Fruit fly (Drosophila melanogaster): ENCODE measurements around the gene CG3386.

Gene CG3386

DNA sequence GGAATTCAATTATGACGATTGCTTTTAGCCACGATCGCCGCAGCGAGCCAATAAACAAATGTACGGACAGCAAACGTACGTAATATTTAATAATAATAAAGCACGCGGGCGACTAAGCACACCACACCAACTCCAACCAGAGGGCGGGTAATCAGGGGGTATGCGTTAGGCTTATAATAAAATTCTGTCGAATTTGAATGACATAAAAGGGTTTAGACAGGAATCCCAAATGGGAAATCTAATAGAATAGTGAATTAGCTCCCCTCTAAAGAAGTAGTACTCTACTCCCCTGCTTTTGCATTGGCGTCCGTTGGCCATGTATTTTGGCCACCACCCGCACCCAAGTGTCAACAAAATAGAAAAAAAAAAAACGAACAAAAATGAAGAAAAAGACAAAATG, 40.1 kb upstream of the CG3386 start (continued):
- TF ChIP-seq dm (GFP tag; optimal IDR thresholded peaks at IDR 0.05) (no peak), croc (GFP tag; conservative IDR thresholded peaks at IDR 0.05) (no peak), Hey (tag; optimal IDR thresholded peaks at IDR 0.05) (no peak), CG17829 (tag; optimal IDR thresholded peaks at IDR 0.05) (no peak), CG31388 (GFP tag; optimal IDR thresholded peaks at IDR 0.05) (no peak), CG1832 (GFP tag; optimal IDR thresholded peaks at IDR 0.05) (no peak), chn (GFP tag; optimal IDR thresholded peaks at IDR 0.05) (no peak), Stat92E (GFP tag; optimal IDR thresholded peaks at IDR 0.05) (no peak), CG8359 (GFP tag; optimal IDR thresholded peaks at IDR 0.05; ENCODE audit: borderline replicate concordance) (no peak), CG7372 (GFP tag; IDR thresholded peaks at IDR 0.05) (0 out of 2 replicates have a peak, but pooled peaks have one; percentile 9), Ravus (GFP tag; IDR thresholded peaks at IDR 0.05) (no peak), CG3838 (GFP tag; optimal IDR thresholded peaks at IDR 0.05) (no peak), lola (GFP tag; optimal IDR thresholded peaks at IDR 0.05) (no peak), Hr51 (GFP tag; optimal IDR thresholded peaks at IDR 0.05) (peak in 1 of 2 experiments; percentile 28), CG1792 (GFP tag; optimal IDR thresholded peaks at IDR 0.05) (no peak), vfl (GFP tag; optimal IDR thresholded peaks at IDR 0.05) (no peak), sob (GFP tag; IDR thresholded peaks at IDR 0.05) (peak; percentile 49; the same call in 1 of the 2 replicates), hb (GFP tag; IDR thresholded peaks at IDR 0.05; ENCODE audit: partially characterized antibody) (peak; percentile 36; the same call in 1 of the 3 replicates), E2f2 (GFP tag; IDR thresholded peaks at IDR 0.05) (no peak), org-1 (GFP tag; optimal IDR thresholded peaks at IDR 0.05) (no peak), CG1603 (tag; optimal IDR thresholded peaks at IDR 0.05) (peak; percentile 28), ara (GFP tag; IDR thresholded peaks at IDR 0.05) (peak; percentile 20; the same call in 1 of the 2 replicates), knrl (GFP tag; IDR thresholded peaks at IDR 0.05; ENCODE audit: partially characterized antibody) (no peak), CG17912 (GFP tag; optimal IDR thresholded peaks at IDR 0.05) (no peak), tup (GFP tag; optimal IDR thresholded peaks at IDR 0.05) (no peak), Bteb2 (GFP tag; optimal IDR thresholded peaks at IDR 0.05) (no peak), Nf-YB (GFP tag; optimal IDR thresholded peaks at IDR 0.05) (no peak), CG2678 (tag; optimal IDR thresholded peaks at IDR 0.05) (peak; percentile 30), HHEX (GFP tag; optimal IDR thresholded peaks at IDR 0.05) (no peak), ap (GFP tag; IDR thresholded peaks at IDR 0.05) (0 out of 2 replicates have a peak, but pooled peaks have one; percentile 20), Xbp1 (GFP tag; optimal IDR thresholded peaks at IDR 0.05) (no peak), CG17328 (GFP tag; IDR thresholded peaks at IDR 0.05) (peak; percentile 43; the same call in 1 of the 2 replicates), nmo (GFP tag; optimal IDR thresholded peaks at IDR 0.05) (no peak), CG30403 (GFP tag; optimal IDR thresholded peaks at IDR 0.05) (no peak), crp (GFP tag; optimal IDR thresholded peaks at IDR 0.05) (no peak), CG12071 (GFP tag; optimal IDR thresholded peaks at IDR 0.05) (peak; percentile 5), ind (GFP tag; optimal IDR thresholded peaks at IDR 0.05) (peak; percentile 14), Fer1 (GFP tag; optimal IDR thresholded peaks at IDR 0.05) (peak; percentile 5), PHDP (tag; optimal IDR thresholded peaks at IDR 0.05) (no peak)

DNA sequence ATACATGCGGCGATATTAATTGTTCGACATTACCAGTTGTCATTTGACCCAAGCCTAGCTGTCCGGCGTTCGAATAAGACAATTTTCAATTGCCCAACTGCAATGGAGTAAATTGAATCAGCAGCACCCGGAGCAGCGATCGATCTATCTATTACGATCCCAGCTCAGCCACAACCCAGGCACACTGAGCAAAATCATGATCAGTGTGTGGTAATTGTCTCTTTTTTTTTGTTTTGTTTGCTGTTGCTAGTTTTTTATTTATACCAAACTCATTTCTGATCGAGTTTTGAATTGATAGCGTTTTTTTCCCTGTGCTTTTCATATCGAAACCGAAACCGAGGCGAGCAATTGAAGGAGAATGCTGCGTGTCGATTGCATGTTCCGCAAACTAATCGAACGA, 39.6 kb upstream of the CG3386 start:
- TF ChIP-seq pfk (GFP tag; optimal IDR thresholded peaks at IDR 0.05) (no peak), chinmo (GFP tag; IDR thresholded peaks at IDR 0.05; ENCODE audit: partially characterized antibody) (no peak), chm (GFP tag; IDR thresholded peaks at IDR 0.05) (peak; percentile 20; the same call in 1 of the 2 replicates), Xrp1 (GFP tag; IDR thresholded peaks at IDR 0.05) (peak; percentile 37; the same call in 1 of the 2 replicates), gem (tag; optimal IDR thresholded peaks at IDR 0.05) (peak; percentile 12), Mrtf (GFP tag; IDR thresholded peaks at IDR 0.05) (no peak), z (GFP tag; IDR thresholded peaks at IDR 0.05) (no peak), usp (GFP tag; optimal IDR thresholded peaks at IDR 0.05) (no peak), lilli (GFP tag; optimal IDR thresholded peaks at IDR 0.05) (no peak), gsb-n (tag; optimal IDR thresholded peaks at IDR 0.05) (no peak), Sin3A (optimal IDR thresholded peaks at IDR 0.05) (no peak), Ptx1 (GFP tag; IDR thresholded peaks at IDR 0.05) (peak; percentile 8; the same call in 1 of the 2 replicates), CG15601 (tag; optimal IDR thresholded peaks at IDR 0.05) (peak; percentile 11), Awh (GFP tag; IDR thresholded peaks at IDR 0.05) (0 out of 2 replicates have a peak, but pooled peaks have one; percentile 33)
